Fruit fly (Drosophila melanogaster): ENCODE data around the gene nrv2.
A peak's percentile ranks its signal among the peaks of the same experiment; 100 is the strongest.

The nrv2 gene

dm6 chr2L:6836114-6836513 lies 37.5 kb upstream of the nrv2 start (continued):
- peak; percentile 48 for TF ChIP-seq pfk (GFP tag; optimal IDR thresholded peaks at IDR 0.05)
- TF ChIP-seq CG9932 (GFP tag; IDR thresholded peaks at IDR 0.05): no peak
- TF ChIP-seq Deaf1 (tag; optimal IDR thresholded peaks at IDR 0.05): no peak
- TF ChIP-seq ewg (GFP tag; optimal IDR thresholded peaks at IDR 0.05): no peak
- no peak for TF ChIP-seq onecut (GFP tag; IDR thresholded peaks at IDR 0.05)
- TF ChIP-seq CG6791 (GFP tag; IDR thresholded peaks at IDR 0.05; ENCODE audit: partially characterized antibody): no peak
- TF ChIP-seq zen2 (GFP tag; IDR thresholded peaks at IDR 0.05; ENCODE audit: partially characterized antibody): no peak
- no peak for TF ChIP-seq lmd (GFP tag; IDR thresholded peaks at IDR 0.05)
- peak; percentile 5 for TF ChIP-seq Med (GFP tag)
- TF ChIP-seq CG4617 (GFP tag; optimal IDR thresholded peaks at IDR 0.05; ENCODE audit: borderline replicate concordance): no peak
- no peak for TF ChIP-seq CG12155 (GFP tag; optimal IDR thresholded peaks at IDR 0.05)
- no peak for TF ChIP-seq CG10321 (GFP tag; IDR thresholded peaks at IDR 0.05)
- TF ChIP-seq Nf-YB (GFP tag; optimal IDR thresholded peaks at IDR 0.05): peak; percentile 73
- TF ChIP-seq MTF-1 (GFP tag; optimal IDR thresholded peaks at IDR 0.05; ENCODE audit: borderline replicate concordance): no peak
- no peak for TF ChIP-seq ac (GFP tag; optimal IDR thresholded peaks at IDR 0.05)

dm6 chr2L:6833661-6834073 lies 35.0 kb upstream of the nrv2 start:
- TF ChIP-seq CG1233 (GFP tag; optimal IDR thresholded peaks at IDR 0.05): no peak
- TF ChIP-seq cad (GFP tag; optimal IDR thresholded peaks at IDR 0.05): no peak
- no peak for TF ChIP-seq zfh2 (GFP tag; optimal IDR thresholded peaks at IDR 0.05)
- TF ChIP-seq wek (GFP tag; optimal IDR thresholded peaks at IDR 0.05): no peak
- TF ChIP-seq HHEX (GFP tag; optimal IDR thresholded peaks at IDR 0.05): no peak
- no peak for TF ChIP-seq Hr51 (GFP tag; optimal IDR thresholded peaks at IDR 0.05)
- TF ChIP-seq abd-A (tag; optimal IDR thresholded peaks at IDR 0.05): peak; percentile 58
- no peak for TF ChIP-seq CG31365 (tag; optimal IDR thresholded peaks at IDR 0.05)
- no peak for TF ChIP-seq CG1792 (GFP tag; optimal IDR thresholded peaks at IDR 0.05)
- TF ChIP-seq sob (GFP tag; IDR thresholded peaks at IDR 0.05): no peak
- no peak for TF ChIP-seq ase (GFP tag; IDR thresholded peaks at IDR 0.05)
- TF ChIP-seq tin (GFP tag; optimal IDR thresholded peaks at IDR 0.05): no peak
- TF ChIP-seq Bdp1 (GFP tag; optimal IDR thresholded peaks at IDR 0.05): no peak
- TF ChIP-seq CG6175 (GFP tag; IDR thresholded peaks at IDR 0.05): no peak
- no peak for TF ChIP-seq CG3847 (GFP tag; IDR thresholded peaks at IDR 0.05)
- TF ChIP-seq CG10274 (GFP tag; optimal IDR thresholded peaks at IDR 0.05): no peak
- no peak for TF ChIP-seq Aef1 (GFP tag; IDR thresholded peaks at IDR 0.05)
- TF ChIP-seq onecut (GFP tag; IDR thresholded peaks at IDR 0.05): peak; percentile 35; the same call in 1 of the 2 replicates
- TF ChIP-seq CG14710 (tag; optimal IDR thresholded peaks at IDR 0.05): no peak
- TF ChIP-seq CG34376 (GFP tag; optimal IDR thresholded peaks at IDR 0.05): no peak
- no peak for TF ChIP-seq CG8281 (tag; optimal IDR thresholded peaks at IDR 0.05)
- no peak for TF ChIP-seq Fer3 (tag; optimal IDR thresholded peaks at IDR 0.05)
- no peak for TF ChIP-seq MESR4 (GFP tag; optimal IDR thresholded peaks at IDR 0.05)
- TF ChIP-seq CG11504 (tag; optimal IDR thresholded peaks at IDR 0.05): no peak
- no peak for TF ChIP-seq Dp (GFP tag; optimal IDR thresholded peaks at IDR 0.05)
- no peak for TF ChIP-seq Kr (GFP tag; optimal IDR thresholded peaks at IDR 0.05)
- no peak for TF ChIP-seq CG10979 (tag; optimal IDR thresholded peaks at IDR 0.05)
- TF ChIP-seq her (GFP tag; optimal IDR thresholded peaks at IDR 0.05): no peak
- no peak for TF ChIP-seq CG2875 (GFP tag; optimal IDR thresholded peaks at IDR 0.05)
- TF ChIP-seq fd64A (GFP tag; optimal IDR thresholded peaks at IDR 0.05): no peak
- TF ChIP-seq CTCF (GFP tag; optimal IDR thresholded peaks at IDR 0.05): no peak
- TF ChIP-seq Tbp (GFP tag; optimal IDR thresholded peaks at IDR 0.05): no peak
- no peak for TF ChIP-seq jing (GFP tag; optimal IDR thresholded peaks at IDR 0.05)
- no peak for TF ChIP-seq Ssrp (tag; optimal IDR thresholded peaks at IDR 0.05)
- peak; percentile 73 for TF ChIP-seq Trl (optimal IDR thresholded peaks at IDR 0.05)
- TF ChIP-seq Trl (GFP tag; optimal IDR thresholded peaks at IDR 0.05): no peak
- no peak for TF ChIP-seq Bgb (GFP tag; IDR thresholded peaks at IDR 0.05; ENCODE audit: partially characterized antibody)
